Worm (Caenorhabditis elegans) whole organism, L1 larva: ENCODE results near the gene F56D6.19.

Experiments used
- ceh-82 ChIP-seq, 3 experiments: fragments of 150-350 bp in 1 of 3; sonication (generic microtip) in 2 of 3; optimal IDR thresholded peaks; 2 replicates each; lab custom pipeline; 2014 to 2017; ENCODE audit warnings: missing biosample characterization in 3 of 3, missing genetic modification characterization in 3 of 3
- ces-1 ChIP-seq: fragments of 150-350 bp; optimal IDR thresholded peaks from 2 replicates; lab custom pipeline; 2014; ENCODE audit warnings: missing biosample characterization, missing genetic modification reagents, missing genetic modification characterization
- hlh-4 ChIP-seq: sonication (generic microtip); optimal IDR thresholded peaks from 2 replicates; lab custom pipeline; 2016; ENCODE audit warnings: mild to moderate bottlenecking, missing genetic modification characterization, missing compliant biosample characterization
- mdl-1 ChIP-seq, 2 experiments: fragments of 150-350 bp; optimal IDR thresholded peaks; 2 replicates each; lab custom pipeline; 2014 to 2017; ENCODE audit warnings: missing biosample characterization in 2 of 2, missing genetic modification characterization in 2 of 2, inconsistent platforms in 1 of 2
- unc-98 ChIP-seq: fragments of 200-800 bp; sonication (Bioruptor generic); IDR thresholded peaks from 2 replicates; pipeline ENCODE4 v1.3.6; 2022; ENCODE audit warnings: missing genetic modification characterization, missing compliant biosample characterization

- TF ChIP-seq unc-98 (GFP tag; lab: Robert Waterston, UW): no peak
- TF ChIP-seq ces-1: no peak
- TF ChIP-seq hlh-4 (tag; lab: Kevin White, UChicago): no peak
- TF ChIP-seq mdl-1 (tag; optimal IDR thresholded peaks at IDR 0.05; lab: Kevin White, UChicago): no peak
- no peak for TF ChIP-seq ceh-82 (tag; optimal IDR thresholded peaks at IDR 0.05; lab: Kevin White, UChicago)
Measured at ce11 chrIV:3962584-3962983, 48.0 kb downstream of the F56D6.19 start, which contains the start of gene Y46C8AM.1.
